Worm (Caenorhabditis elegans): Measurements from ENCODE around the gene oac-12.

DNA sequence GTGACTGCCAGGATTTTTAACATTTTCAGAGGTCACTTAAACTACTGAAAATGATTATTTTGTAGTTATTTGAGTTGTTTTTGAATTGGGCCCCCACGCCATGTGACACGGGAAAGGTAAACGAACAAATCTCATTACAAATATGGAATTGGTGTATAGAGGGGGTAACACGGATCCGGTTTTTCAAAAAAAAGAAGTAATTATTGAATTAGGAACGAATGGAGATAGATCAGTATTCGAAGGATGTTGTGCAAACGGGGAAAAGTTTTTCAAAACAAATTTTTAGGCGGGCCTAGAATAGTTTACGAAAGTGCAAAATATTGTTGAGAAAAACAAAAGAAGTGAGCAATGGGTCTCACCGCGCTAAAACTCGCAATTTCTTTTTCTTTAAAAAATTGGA lies 34.1 kb upstream of the oac-12 start, which contains the start of gene F32D1.11:
- TF ChIP-seq ztf-4 (tag; optimal IDR thresholded peaks at IDR 0.05) (no peak), snpc-4 (tag; optimal IDR thresholded peaks at IDR 0.05) (no peak), nhr-23 (tag; optimal IDR thresholded peaks at IDR 0.05) (no peak), skn-1 (tag; optimal IDR thresholded peaks at IDR 0.05) (no peak), mbf-1 (tag; optimal IDR thresholded peaks at IDR 0.05) (no peak), nhr-11 (tag; optimal IDR thresholded peaks at IDR 0.05) (no peak), ztf-11 (tag; optimal IDR thresholded peaks at IDR 0.05) (no peak), nhr-12 (tag; optimal IDR thresholded peaks at IDR 0.05) (no peak), ama-1 (optimal IDR thresholded peaks at IDR 0.05) (no peak), sma-3 (GFP tag; optimal IDR thresholded peaks at IDR 0.05) (no peak), lsy-2 (tag; optimal IDR thresholded peaks at IDR 0.05) (no peak), egl-27 (tag; optimal IDR thresholded peaks at IDR 0.05) (no peak), mab-5 (tag; optimal IDR thresholded peaks at IDR 0.05) (no peak)

All from whole organism, L2 larva.